Worm (Caenorhabditis elegans) whole organism, early embryonic: Measurements from ENCODE around the gene pals-16.

Experiments
- B0310.2 ChIP-seq: sonication (generic microtip); optimal IDR thresholded peaks from 2 replicates; lab custom pipeline; 2016; ENCODE audit warnings: mild to moderate bottlenecking, missing genetic modification characterization, missing compliant biosample characterization
- F13C5.2 ChIP-seq: sonication (generic microtip); optimal IDR thresholded peaks from 2 replicates; lab custom pipeline; 2017; ENCODE audit warnings: mild to moderate bottlenecking, missing genetic modification characterization, inconsistent platforms, missing compliant biosample characterization
- aly-1 ChIP-seq: sonication (generic microtip); optimal IDR thresholded peaks from 2 replicates; lab custom pipeline; 2016; ENCODE audit warnings: missing genetic modification characterization, missing compliant biosample characterization
- ama-1 ChIP-seq: fragments of 150-350 bp; optimal IDR thresholded peaks from 2 replicates; lab custom pipeline; 2014
- ceh-13 ChIP-seq: fragments of 200-800 bp; sonication (Bioruptor generic); optimal IDR thresholded peaks from 2 replicates; lab custom pipeline; 2018; ENCODE audit warnings: mild to moderate bottlenecking, missing genetic modification characterization, missing compliant biosample characterization
- ceh-36 ChIP-seq: sonication (generic microtip); optimal IDR thresholded peaks from 2 replicates; lab custom pipeline; 2016; ENCODE audit warnings: missing genetic modification characterization, inconsistent platforms, missing compliant biosample characterization
- ets-7 ChIP-seq: sonication (generic microtip); optimal IDR thresholded peaks from 2 replicates; lab custom pipeline; 2016; ENCODE audit warnings: missing genotype, missing genetic modification characterization, missing compliant biosample characterization
- flt-1 ChIP-seq: fragments of 200-800 bp; sonication (Bioruptor generic); IDR thresholded peaks from 2 replicates; pipeline ENCODE4 v1.3.6; 2022; ENCODE audit warnings: missing genetic modification characterization, missing compliant biosample characterization
- hmbx-1 ChIP-seq: sonication (generic microtip); optimal IDR thresholded peaks from 2 replicates; lab custom pipeline; 2016; ENCODE audit warnings: mild to moderate bottlenecking, missing genetic modification characterization, missing compliant biosample characterization
- hmg-4 ChIP-seq: fragments of 200-800 bp; sonication (Bioruptor generic); optimal IDR thresholded peaks from 2 replicates; lab custom pipeline; 2018; ENCODE audit warnings: mild to moderate bottlenecking, missing genetic modification characterization, missing compliant biosample characterization
- hnd-1 ChIP-seq: sonication (generic microtip); optimal IDR thresholded peaks from 2 replicates; lab custom pipeline; 2016; ENCODE audit warnings: missing genetic modification characterization, missing compliant biosample characterization
- pes-1 ChIP-seq: fragments of 200-800 bp; sonication (Bioruptor generic); IDR thresholded peaks from 2 replicates; pipeline ENCODE4 v1.3.6; 2022; ENCODE audit warnings: missing genetic modification reagents, missing genetic modification characterization, missing compliant biosample characterization
- scrt-1 ChIP-seq: fragments of 200-800 bp; sonication (Bioruptor generic); IDR thresholded peaks from 2 replicates; pipeline ENCODE4 v1.3.6; 2022; ENCODE audit warnings: missing genetic modification characterization, missing compliant biosample characterization
- sea-1 ChIP-seq: fragments of 200-800 bp; sonication (Bioruptor generic); conservative IDR thresholded peaks from 2 replicates; pipeline ENCODE4 v1.3.6; 2022; ENCODE audit warnings: missing genetic modification characterization, missing compliant biosample characterization
- tbx-11 ChIP-seq: fragments of 200-800 bp; sonication (Bioruptor generic); IDR thresholded peaks from 2 replicates; pipeline ENCODE4 v1.3.6; 2022; ENCODE audit warnings: missing genetic modification characterization, missing compliant biosample characterization
- tbx-37 ChIP-seq: fragments of 200-800 bp; sonication (Bioruptor generic); conservative IDR thresholded peaks from 2 replicates; pipeline ENCODE4 v1.3.6; 2022; ENCODE audit warnings: missing genetic modification reagents, missing genetic modification characterization, missing compliant biosample characterization
- tra-4 ChIP-seq: sonication (generic microtip); optimal IDR thresholded peaks from 2 replicates; lab custom pipeline; 2017; ENCODE audit warnings: missing genetic modification characterization, missing compliant biosample characterization

Gene pals-16

ce11 chrIII:1413125-1413837, 13.5 kb downstream of the pals-16 start:
- TF ChIP-seq pes-1 (no peak), B0310.2 (tag; lab: Kevin White, UChicago) (no peak), sea-1 (no peak), ceh-13 (no peak), tbx-37 (GFP tag; lab: Robert Waterston, UW) (no peak), tbx-11 (no peak), F13C5.2 (tag; lab: Kevin White, UChicago) (no peak), ama-1 (lab: Kevin White, UChicago) (no peak), hmg-4 (GFP tag; lab: Kevin White, UChicago) (no peak), hnd-1 (no peak), ets-7 (tag; lab: Kevin White, UChicago) (no peak), flt-1 (GFP tag; lab: Robert Waterston, UW) (no peak), scrt-1 (no peak), hmbx-1 (tag; lab: Kevin White, UChicago) (no peak), tra-4 (tag; lab: Kevin White, UChicago) (no peak), aly-1 (tag; lab: Kevin White, UChicago) (no peak), ceh-36 (no peak)

- TF ChIP-seq aly-1 (tag; lab: Kevin White, UChicago) (no peak), tra-4 (tag; lab: Kevin White, UChicago) (no peak), tbx-11 (no peak), B0310.2 (tag; lab: Kevin White, UChicago) (no peak), flt-1 (GFP tag; lab: Robert Waterston, UW) (no peak), hmbx-1 (tag; lab: Kevin White, UChicago) (no peak), ceh-36 (no peak), ets-7 (tag; lab: Kevin White, UChicago) (no peak), tbx-37 (GFP tag; lab: Robert Waterston, UW) (no peak), scrt-1 (no peak), ama-1 (lab: Kevin White, UChicago) (no peak), F13C5.2 (tag; lab: Kevin White, UChicago) (no peak), hmg-4 (GFP tag; lab: Kevin White, UChicago) (no peak), ceh-13 (no peak), hnd-1 (no peak), pes-1 (no peak)
Observed at ce11 chrIII:1413890-1414613, 14.3 kb downstream of the pals-16 start, which contains the start of gene Y82E9BR.14. Gene Y82E9BR.14, minus strand, starts transcription at chrIII:1414116.

ce11 chrIII:1416571-1416970, 16.8 kb downstream of the pals-16 start:
- TF ChIP-seq scrt-1 (no peak), ceh-36 (no peak), hmg-4 (GFP tag; lab: Kevin White, UChicago) (no peak), tra-4 (tag; lab: Kevin White, UChicago) (no peak), hnd-1 (no peak), hmbx-1 (tag; lab: Kevin White, UChicago) (no peak), sea-1 (no peak), F13C5.2 (tag; lab: Kevin White, UChicago) (no peak), tbx-37 (GFP tag; lab: Robert Waterston, UW) (no peak)

DNA sequence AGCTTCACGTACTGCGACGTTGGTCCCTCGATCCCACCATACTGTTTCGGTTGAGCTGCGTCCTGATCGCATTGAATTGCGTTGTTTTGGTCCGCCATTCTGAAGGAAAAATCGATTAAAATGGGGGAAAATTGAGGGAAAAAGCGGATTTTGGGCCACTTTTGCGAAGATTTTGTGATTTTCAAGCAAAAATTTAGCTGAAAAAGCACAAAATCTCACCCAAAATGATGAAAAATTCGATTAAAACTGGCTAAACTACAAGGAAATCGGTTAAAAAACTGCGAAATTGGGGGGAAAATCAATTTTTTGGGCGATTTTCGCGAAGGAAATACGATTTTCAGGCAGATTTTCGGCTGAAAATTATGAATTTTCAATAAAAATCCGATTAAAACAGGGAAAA, 17.3 kb downstream of the pals-16 start, which contains the start of gene elc-1:
Gene elc-1, minus strand, starts transcription at position 101 of the 400 bp plus-strand sequence.
- no peak for TF ChIP-seq F13C5.2 (tag; lab: Kevin White, UChicago)
- TF ChIP-seq hmg-4 (GFP tag; lab: Kevin White, UChicago): no peak
- no peak for TF ChIP-seq hnd-1
- no peak for TF ChIP-seq ama-1 (lab: Kevin White, UChicago)
- no peak for TF ChIP-seq flt-1 (GFP tag; lab: Robert Waterston, UW)
- no peak for TF ChIP-seq sea-1
- TF ChIP-seq aly-1 (tag; lab: Kevin White, UChicago): no peak
- no peak for TF ChIP-seq scrt-1
- TF ChIP-seq tbx-37 (GFP tag; lab: Robert Waterston, UW): no peak
- no peak for TF ChIP-seq ets-7 (tag; lab: Kevin White, UChicago)
- TF ChIP-seq ceh-13: no peak
- TF ChIP-seq hmbx-1 (tag; lab: Kevin White, UChicago): no peak
- no peak for TF ChIP-seq ceh-36
- TF ChIP-seq tbx-11: no peak
- no peak for TF ChIP-seq tra-4 (tag; lab: Kevin White, UChicago)

- no peak for TF ChIP-seq ets-7 (tag; lab: Kevin White, UChicago)
- no peak for TF ChIP-seq ceh-36
- TF ChIP-seq flt-1 (GFP tag; lab: Robert Waterston, UW): no peak
- TF ChIP-seq hmbx-1 (tag; lab: Kevin White, UChicago): no peak
- 0 out of 2 replicates have a peak, but pooled peaks have one; percentile 19 for TF ChIP-seq pes-1
- 0 out of 2 replicates have a peak, but pooled peaks have one; percentile 16 for TF ChIP-seq tbx-37 (GFP tag; lab: Robert Waterston, UW)
- no peak for TF ChIP-seq tra-4 (tag; lab: Kevin White, UChicago)
- TF ChIP-seq sea-1: 0 out of 2 replicates have a peak, but pooled peaks have one; percentile 35
- TF ChIP-seq tbx-11: no peak
- TF ChIP-seq aly-1 (tag; lab: Kevin White, UChicago): no peak
- TF ChIP-seq hmg-4 (GFP tag; lab: Kevin White, UChicago): no peak
- TF ChIP-seq hnd-1: no peak
- TF ChIP-seq F13C5.2 (tag; lab: Kevin White, UChicago): peak; percentile 53
- no peak for TF ChIP-seq scrt-1
- no peak for TF ChIP-seq ceh-13
Observed at ce11 chrIII:1418709-1419108, 18.9 kb downstream of the pals-16 start.

DNA sequence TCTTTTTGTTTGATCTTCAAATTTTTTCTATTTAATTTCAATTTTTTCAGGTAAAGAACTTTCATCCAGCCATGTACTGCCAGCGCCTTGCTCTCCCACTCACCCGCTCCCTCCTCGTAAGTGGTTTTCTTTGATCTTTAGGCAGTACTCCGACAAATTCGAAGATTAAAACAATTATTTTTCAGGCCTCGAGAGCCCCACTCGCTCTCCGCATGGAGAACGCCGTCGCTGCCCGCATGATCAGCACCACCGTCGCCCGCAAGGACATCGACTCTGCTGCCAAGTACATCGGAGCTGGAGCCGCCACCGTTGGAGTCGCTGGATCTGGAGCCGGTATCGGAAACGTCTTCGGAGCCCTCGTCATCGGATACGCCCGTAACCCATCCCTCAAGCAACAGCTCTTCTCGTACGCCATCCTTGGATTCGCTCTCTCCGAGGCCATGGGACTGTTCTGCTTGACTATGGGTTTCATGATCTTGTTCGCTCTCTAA, 19.4 kb downstream of the pals-16 start, which contains the start of gene Y82E9BR.3:
Gene Y82E9BR.3, plus strand, starts transcription at position 51 of the 491 bp plus-strand sequence.
- TF ChIP-seq ets-7 (tag; lab: Kevin White, UChicago) (no peak), ceh-36 (no peak), flt-1 (GFP tag; lab: Robert Waterston, UW) (no peak), aly-1 (tag; lab: Kevin White, UChicago) (no peak), hmbx-1 (tag; lab: Kevin White, UChicago) (no peak), hmg-4 (GFP tag; lab: Kevin White, UChicago) (no peak), B0310.2 (tag; lab: Kevin White, UChicago) (no peak), pes-1 (no peak), scrt-1 (no peak), ceh-13 (no peak), sea-1 (no peak), ama-1 (lab: Kevin White, UChicago) (no peak), F13C5.2 (tag; lab: Kevin White, UChicago) (no peak)
